Fruit fly (Drosophila melanogaster) whole organism, embryonic: ENCODE results near the gene Neto.

Experiments
- ATbp ChIP-seq: fragments of 200-800 bp; sonication (Bioruptor generic); optimal IDR thresholded peaks from 2 replicates; lab custom pipeline; 2017; ENCODE audit warnings: missing biosample characterization, mild to moderate bottlenecking, missing genetic modification characterization, missing genetic modification reagents
- Ada2b ChIP-seq: fragments of 200-800 bp; sonication (Bioruptor generic); IDR thresholded peaks from 2 replicates; pipeline ENCODE4 v1.3.6; 2022; ENCODE audit warnings: missing biosample characterization, missing genetic modification characterization
- Aef1 ChIP-seq: fragments of 200-800 bp; sonication (Bioruptor generic); IDR thresholded peaks from 3 replicates; pipeline ENCODE4 v1.3.6; 2022; ENCODE audit warnings: missing biosample characterization, missing genetic modification characterization
- Bgb ChIP-seq: fragments of 200-800 bp; sonication (Bioruptor generic); IDR thresholded peaks from 2 replicates; pipeline ENCODE4 v1.3.6; 2022; ENCODE audit warnings: missing biosample characterization, missing genetic modification characterization; ENCODE audit not compliant: partially characterized antibody
- CG12071 ChIP-seq: fragments of 200-800 bp; sonication (Bioruptor generic); optimal IDR thresholded peaks from 3 replicates; lab custom pipeline; 2018; ENCODE audit warnings: missing biosample characterization, mild to moderate bottlenecking, missing genetic modification characterization
- CG12769 ChIP-seq: fragments of 200-800 bp; sonication (Bioruptor generic); optimal IDR thresholded peaks from 2 replicates; lab custom pipeline; 2019; ENCODE audit warnings: missing biosample characterization, mild to moderate bottlenecking, missing genetic modification characterization, moderate library complexity
- CG13775 ChIP-seq: fragments of 200-800 bp; sonication (Bioruptor generic); optimal IDR thresholded peaks from 3 replicates; lab custom pipeline; 2017; ENCODE audit warnings: missing biosample characterization, mild to moderate bottlenecking, missing genetic modification characterization
- CG14441 ChIP-seq: fragments of 200-800 bp; sonication (Bioruptor generic); IDR thresholded peaks from 2 replicates; pipeline ENCODE4 v1.3.6; 2022; ENCODE audit warnings: missing biosample characterization, missing genetic modification characterization
- CG1647 ChIP-seq: fragments of 200-800 bp; sonication (Bioruptor generic); optimal IDR thresholded peaks from 3 replicates; lab custom pipeline; 2016; ENCODE audit warnings: missing biosample characterization, missing genetic modification characterization
- CG17912 ChIP-seq: fragments of 200-800 bp; sonication (Bioruptor generic); optimal IDR thresholded peaks from 2 replicates; lab custom pipeline; 2018; ENCODE audit warnings: missing biosample characterization, mild to moderate bottlenecking, missing genetic modification characterization
- CG1832 ChIP-seq: fragments of 200-800 bp; sonication (Bioruptor generic); optimal IDR thresholded peaks from 2 replicates; lab custom pipeline; 2017; ENCODE audit warnings: missing biosample characterization, mild to moderate bottlenecking, missing genetic modification characterization, inconsistent platforms
- CG31441 ChIP-seq: fragments of 200-800 bp; sonication (Bioruptor generic); IDR thresholded peaks from 2 replicates; pipeline ENCODE4 v1.3.6; 2022; ENCODE audit warnings: missing biosample characterization, missing genetic modification characterization
- CG3281 ChIP-seq: fragments of 200-800 bp; sonication (Bioruptor generic); optimal IDR thresholded peaks from 3 replicates; lab custom pipeline; 2017; ENCODE audit warnings: missing biosample characterization, mild to moderate bottlenecking, missing genetic modification characterization
- CG34376 ChIP-seq: fragments of 200-800 bp; sonication (Bioruptor generic); optimal IDR thresholded peaks from 2 replicates; lab custom pipeline; 2018; ENCODE audit warnings: missing biosample characterization, mild to moderate bottlenecking, missing genetic modification characterization
- CG4730 ChIP-seq: fragments of 200-800 bp; sonication (Bioruptor generic); IDR thresholded peaks from 2 replicates; pipeline ENCODE4 v1.3.6; 2022; ENCODE audit warnings: missing biosample characterization, missing genetic modification characterization
- CG7357 ChIP-seq: fragments of 200-800 bp; sonication (Bioruptor generic); IDR thresholded peaks from 3 replicates; pipeline ENCODE4 v1.3.6; 2022; ENCODE audit warnings: missing biosample characterization, missing genetic modification characterization
- CG7745 ChIP-seq: fragments of 200-800 bp; sonication (Bioruptor generic); optimal IDR thresholded peaks from 2 replicates; lab custom pipeline; 2018; ENCODE audit warnings: missing biosample characterization, mild to moderate bottlenecking, missing genetic modification characterization, moderate library complexity
- CG7928 ChIP-seq: fragments of 200-800 bp; sonication (Bioruptor generic); optimal IDR thresholded peaks from 2 replicates; lab custom pipeline; 2017; ENCODE audit warnings: missing biosample characterization, mild to moderate bottlenecking, missing genetic modification characterization
- CG7987 ChIP-seq: fragments of 200-800 bp; sonication (Bioruptor generic); optimal IDR thresholded peaks from 2 replicates; lab custom pipeline; 2018; ENCODE audit warnings: missing biosample characterization, mild to moderate bottlenecking, missing genetic modification characterization, moderate library complexity
- CG9932 ChIP-seq: fragments of 200-800 bp; sonication (Bioruptor generic); IDR thresholded peaks from 2 replicates; pipeline ENCODE4 v1.3.6; 2022; ENCODE audit warnings: missing biosample characterization, missing genetic modification characterization
- D ChIP-seq, 2 experiments: fragments of 200-800 bp in 1 of 2; fragments of >200 bp in 1 of 2; sonication (Bioruptor generic) in 1 of 2; optimal IDR thresholded peaks; 2 replicates in 1 of 2; 3 replicates in 1 of 2; lab custom pipeline; 2017; ENCODE audit warnings: mild to moderate bottlenecking in 1 of 2, missing biosample characterization in 1 of 2, missing genetic modification characterization in 1 of 2, missing genetic modification reagents in 1 of 2
- Drgx ChIP-seq: fragments of 200-800 bp; sonication (Bioruptor generic); IDR thresholded peaks from 2 replicates; pipeline ENCODE4 v1.3.6; 2022; ENCODE audit warnings: missing biosample characterization, missing genetic modification characterization
- Ets97D ChIP-seq: fragments of 200-800 bp; sonication (Bioruptor generic); optimal IDR thresholded peaks from 3 replicates; lab custom pipeline; 2016; ENCODE audit warnings: missing biosample characterization, missing genetic modification characterization
- HLH4C ChIP-seq: fragments of 200-800 bp; sonication (Bioruptor generic); IDR thresholded peaks from 3 replicates; pipeline ENCODE4 v1.3.6; 2022; ENCODE audit warnings: missing biosample characterization, missing genetic modification characterization; ENCODE audit not compliant: partially characterized antibody
- Med ChIP-seq: fragments of 200-800 bp; sonication (Bioruptor generic); peaks from one replicate; lab custom pipeline; 2016; ENCODE audit warnings: missing biosample characterization, missing genetic modification characterization, mild to moderate bottlenecking, inconsistent platforms, moderate library complexity
- Nf-YB ChIP-seq: fragments of 200-800 bp; sonication (Bioruptor generic); optimal IDR thresholded peaks from 3 replicates; lab custom pipeline; 2019; ENCODE audit warnings: missing biosample characterization, mild to moderate bottlenecking, missing genetic modification characterization, moderate library complexity
- Six4 ChIP-seq: fragments of 200-800 bp; sonication (Bioruptor generic); optimal IDR thresholded peaks from 2 replicates; lab custom pipeline; 2016; ENCODE audit warnings: missing biosample characterization, missing genetic modification characterization
- TFAM ChIP-seq: fragments of 200-800 bp; sonication (Bioruptor generic); optimal IDR thresholded peaks from 2 replicates; lab custom pipeline; 2017; ENCODE audit warnings: missing biosample characterization, missing genetic modification characterization, inconsistent platforms
- Usf ChIP-seq: fragments of 200-800 bp; sonication (Bioruptor generic); optimal IDR thresholded peaks from 2 replicates; lab custom pipeline; 2017; ENCODE audit warnings: missing genotype, missing biosample characterization, missing genetic modification characterization
- aop ChIP-seq: fragments of 200-800 bp; sonication (Bioruptor generic); IDR thresholded peaks from 2 replicates; pipeline ENCODE4 v1.3.6; 2022; ENCODE audit warnings: missing biosample characterization, missing genetic modification characterization
- ara ChIP-seq: fragments of 200-800 bp; sonication (Bioruptor generic); IDR thresholded peaks from 2 replicates; pipeline ENCODE4 v1.3.6; 2022; ENCODE audit warnings: missing biosample characterization, missing genetic modification characterization
- ash1 ChIP-seq: fragments of 200-800 bp; sonication (Bioruptor generic); optimal IDR thresholded peaks from 2 replicates; lab custom pipeline; 2018; ENCODE audit warnings: missing biosample characterization, mild to moderate bottlenecking, missing genetic modification characterization
- bbx ChIP-seq: fragments of 200-800 bp; sonication (Bioruptor generic); IDR thresholded peaks from 2 replicates; pipeline ENCODE4 v1.3.6; 2022; ENCODE audit warnings: missing biosample characterization, missing genetic modification characterization; ENCODE audit not compliant: partially characterized antibody
- bcd ChIP-seq: fragments of 200-800 bp; sonication (Bioruptor generic); optimal IDR thresholded peaks from 2 replicates; lab custom pipeline; 2017; ENCODE audit warnings: missing biosample characterization, mild to moderate bottlenecking, missing genetic modification characterization
- cato ChIP-seq: fragments of 200-800 bp; sonication (Bioruptor generic); optimal IDR thresholded peaks from 2 replicates; lab custom pipeline; 2016; ENCODE audit warnings: missing biosample characterization, missing genetic modification characterization, borderline replicate concordance
- caup ChIP-seq: fragments of 200-800 bp; sonication (Bioruptor generic); optimal IDR thresholded peaks from 3 replicates; lab custom pipeline; 2017; ENCODE audit warnings: missing biosample characterization, mild to moderate bottlenecking, missing genetic modification characterization, moderate library complexity; ENCODE audit not compliant: severe bottlenecking
- chm ChIP-seq: fragments of 200-800 bp; sonication (Bioruptor generic); IDR thresholded peaks from 2 replicates; pipeline ENCODE4 v1.3.6; 2022; ENCODE audit warnings: missing biosample characterization, missing genetic modification characterization
- ewg ChIP-seq: fragments of 200-800 bp; sonication (Bioruptor generic); optimal IDR thresholded peaks from 3 replicates; lab custom pipeline; 2017; ENCODE audit warnings: mild to moderate bottlenecking, missing biosample characterization, missing genetic modification reagents, missing genetic modification characterization
- fd3F ChIP-seq: fragments of 200-800 bp; sonication (Bioruptor generic); optimal IDR thresholded peaks from 2 replicates; lab custom pipeline; 2018; ENCODE audit warnings: missing biosample characterization, mild to moderate bottlenecking, missing genetic modification characterization, moderate library complexity
- jumu ChIP-seq: fragments of 200-800 bp; sonication (Bioruptor generic); optimal IDR thresholded peaks from 3 replicates; lab custom pipeline; 2016; ENCODE audit warnings: missing biosample characterization, missing genetic modification characterization
- ken ChIP-seq: fragments of 200-800 bp; sonication (Bioruptor generic); IDR thresholded peaks from 3 replicates; pipeline ENCODE4 v1.3.6; 2022; ENCODE audit warnings: missing biosample characterization, missing genetic modification characterization
- lola ChIP-seq, 3 experiments: fragments of >200 bp in 2 of 3; fragments of 200-800 bp in 1 of 3; sonication (Bioruptor generic) in 1 of 3; optimal IDR thresholded peaks; 2 replicates each; lab custom pipeline; 2017 to 2019; ENCODE audit warnings: missing biosample characterization in 3 of 3, missing genetic modification characterization in 3 of 3, mild to moderate bottlenecking in 1 of 3, moderate library complexity in 1 of 3
- nom ChIP-seq: fragments of 200-800 bp; sonication (Bioruptor generic); optimal IDR thresholded peaks from 2 replicates; lab custom pipeline; 2017; ENCODE audit warnings: missing biosample characterization, missing genetic modification characterization, mild to moderate bottlenecking, moderate library complexity, missing genetic modification reagents
- repo ChIP-seq: fragments of 200-800 bp; sonication (Bioruptor generic); optimal IDR thresholded peaks from 2 replicates; lab custom pipeline; 2016; ENCODE audit warnings: missing biosample characterization, missing genetic modification characterization
- row ChIP-seq: fragments of 200-800 bp; sonication (Bioruptor generic); IDR thresholded peaks from 3 replicates; pipeline ENCODE4 v1.3.6; 2022; ENCODE audit warnings: missing biosample characterization, missing genetic modification characterization
- shn ChIP-seq: fragments of 200-800 bp; sonication (Bioruptor generic); optimal IDR thresholded peaks from 3 replicates; lab custom pipeline; 2016; ENCODE audit warnings: missing biosample characterization, missing genetic modification characterization
- sima ChIP-seq: fragments of 200-800 bp; sonication (Bioruptor generic); optimal IDR thresholded peaks from 2 replicates; lab custom pipeline; 2016; ENCODE audit warnings: missing biosample characterization, missing genetic modification characterization
- sisA ChIP-seq: fragments of 200-800 bp; sonication (Bioruptor generic); IDR thresholded peaks from 2 replicates; pipeline ENCODE4 v1.3.6; 2022; ENCODE audit warnings: missing biosample characterization, missing genetic modification characterization
- slp2 ChIP-seq: fragments of 200-800 bp; sonication (Bioruptor generic); optimal IDR thresholded peaks from 2 replicates; lab custom pipeline; 2016; ENCODE audit warnings: missing biosample characterization, missing genetic modification characterization
- sqz ChIP-seq: fragments of 200-800 bp; sonication (Bioruptor generic); optimal IDR thresholded peaks from 3 replicates; lab custom pipeline; 2018; ENCODE audit warnings: missing biosample characterization, mild to moderate bottlenecking, missing genetic modification characterization

Neto gene

DNA sequence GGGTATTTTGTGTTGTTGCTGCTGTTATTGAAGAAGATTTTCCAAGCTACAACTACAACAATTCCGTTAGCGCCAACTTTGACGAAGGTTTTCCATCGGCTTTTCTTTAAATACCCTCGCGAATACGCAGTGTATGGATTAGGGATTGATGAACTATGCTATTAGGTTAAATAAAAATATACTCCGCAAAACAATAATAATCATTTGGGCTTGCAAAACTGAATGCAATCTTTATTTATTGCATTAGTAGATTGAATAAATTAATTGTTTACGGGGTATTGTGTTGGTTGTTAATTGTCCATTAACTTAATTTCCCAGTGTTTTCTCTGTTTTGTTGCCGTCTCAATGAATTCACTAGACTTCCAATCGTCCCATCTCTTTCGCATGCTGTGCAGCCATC is 1.7 kb downstream of the Neto start (continued):
- TF ChIP-seq fd3F (GFP tag; lab: Kevin White, UChicago) (no peak), ewg (GFP tag; lab: Kevin White, UChicago) (no peak), CG3281 (GFP tag; lab: Kevin White, UChicago) (no peak), CG17912 (GFP tag; lab: Kevin White, UChicago) (no peak), CG7357 (no peak), Bgb (GFP tag; lab: Robert Waterston, UW) (no peak), CG7987 (GFP tag; lab: Kevin White, UChicago) (no peak), caup (no peak), Drgx (GFP tag; lab: Robert Waterston, UW) (0 out of 2 replicates have a peak, but pooled peaks have one; percentile 25), CG7745 (no peak), slp2 (GFP tag; lab: Kevin White, UChicago) (no peak), Aef1 (peak; percentile 28; the same call in 1 of the 3 replicates), aop (GFP tag; lab: Robert Waterston, UW) (no peak), Ets97D (GFP tag; lab: Kevin White, UChicago) (no peak), Six4 (GFP tag; lab: Kevin White, UChicago) (no peak), chm (no peak), jumu (GFP tag; lab: Kevin White, UChicago) (no peak), CG14441 (GFP tag; lab: Robert Waterston, UW) (peak; percentile 65), CG31441 (GFP tag; lab: Robert Waterston, UW) (0 out of 2 replicates have a peak, but pooled peaks have one; percentile 12), sisA (GFP tag; lab: Robert Waterston, UW) (no peak), row (peak; percentile 58), sima (no peak), CG4730 (GFP tag; lab: Robert Waterston, UW) (no peak), nom (no peak), CG13775 (GFP tag; lab: Kevin White, UChicago) (no peak), ken (GFP tag; lab: Robert Waterston, UW) (no peak), ATbp (GFP tag; lab: Kevin White, UChicago) (no peak), CG12769 (tag; lab: Kevin White, UChicago) (no peak), lola (GFP tag; optimal IDR thresholded peaks at IDR 0.05; lab: Kevin White, UChicago) (no peak), CG9932 (GFP tag; lab: Robert Waterston, UW) (peak; percentile 25; the same call in 1 of the 2 replicates), sqz (GFP tag; lab: Kevin White, UChicago) (no peak), ash1 (GFP tag; lab: Kevin White, UChicago) (no peak), TFAM (GFP tag; lab: Kevin White, UChicago) (no peak), Usf (GFP tag; lab: Kevin White, UChicago) (no peak), CG34376 (no peak), bcd (GFP tag; lab: Kevin White, UChicago) (no peak), CG1832 (no peak), bbx (GFP tag; lab: Robert Waterston, UW) (no peak), shn (no peak), Nf-YB (no peak), CG1647 (GFP tag; lab: Kevin White, UChicago) (no peak), CG12071 (no peak), ara (no peak), Ada2b (GFP tag; lab: Robert Waterston, UW) (no peak), D (optimal IDR thresholded peaks at IDR 0.05; lab: Kevin White, UChicago) (no peak), D (GFP tag; optimal IDR thresholded peaks at IDR 0.05; lab: Kevin White, UChicago) (no peak), Med (GFP tag; lab: Kevin White, UChicago) (peak; percentile 65), HLH4C (GFP tag; lab: Robert Waterston, UW) (no peak), CG7928 (GFP tag; lab: Kevin White, UChicago) (no peak), repo (no peak), cato (no peak)
